Fruit fly (Drosophila melanogaster) whole organism, larva: ENCODE measurements around the gene sls.

Experiments
- noc ChIP-seq: fragments of 200-800 bp; sonication (Bioruptor generic); optimal IDR thresholded peaks from 3 replicates; lab custom pipeline; 2019; ENCODE audit warnings: missing biosample characterization, mild to moderate bottlenecking, missing genetic modification characterization, moderate library complexity

sls gene

dm6 chr3L:2136419-2136818, 21.0 kb upstream of the sls start:
- TF ChIP-seq noc (tag; lab: Kevin White, UChicago) = no peak

dm6 chr3L:2122333-2122732, 6.9 kb upstream of the sls start:
- no peak for TF ChIP-seq noc (tag; lab: Kevin White, UChicago)

DNA sequence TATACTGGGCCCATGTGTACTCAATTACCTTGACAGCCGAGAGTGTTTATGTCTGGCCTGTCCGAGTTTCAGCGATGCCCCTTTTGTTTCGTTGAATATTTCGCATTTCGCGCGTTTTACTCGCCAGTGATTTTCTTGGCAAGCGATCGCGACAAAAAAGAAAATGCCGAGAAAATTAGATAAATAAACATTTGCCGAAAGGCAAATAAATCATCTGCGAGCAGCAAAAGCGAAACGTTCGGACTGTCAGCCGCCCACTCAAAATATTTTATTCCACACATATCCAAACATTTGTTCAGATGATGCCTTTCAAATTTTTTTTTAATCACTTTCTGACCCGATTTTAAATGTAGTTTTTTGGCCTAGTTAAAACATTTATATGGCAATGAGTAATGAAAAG, 6.3 kb upstream of the sls start:
- TF ChIP-seq noc (tag; lab: Kevin White, UChicago) = no peak

DNA sequence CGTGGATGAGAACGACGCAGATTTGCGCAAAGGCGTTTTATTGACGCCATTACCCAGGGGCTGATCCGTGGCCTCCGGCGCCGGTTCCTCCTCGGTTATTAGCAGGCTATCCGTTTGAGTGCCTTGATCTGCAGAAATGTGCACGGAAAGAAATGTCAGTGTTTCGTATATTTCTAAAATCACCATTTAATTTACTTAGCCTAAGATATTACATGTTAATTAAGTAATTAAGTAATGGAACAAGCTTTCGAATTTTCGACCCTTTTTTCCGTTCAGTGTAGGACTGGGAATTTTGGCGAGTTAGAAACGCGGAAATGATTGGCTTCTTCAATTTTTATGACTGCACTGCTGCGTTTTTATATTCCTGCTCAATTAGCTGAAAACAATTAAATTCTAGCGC, 3.6 kb upstream of the sls start:
- no peak for TF ChIP-seq noc (tag; lab: Kevin White, UChicago)

- TF ChIP-seq noc (tag; lab: Kevin White, UChicago) = no peak
Measured at dm6 chr3L:2118054-2118453, 2.6 kb upstream of the sls start.

DNA sequence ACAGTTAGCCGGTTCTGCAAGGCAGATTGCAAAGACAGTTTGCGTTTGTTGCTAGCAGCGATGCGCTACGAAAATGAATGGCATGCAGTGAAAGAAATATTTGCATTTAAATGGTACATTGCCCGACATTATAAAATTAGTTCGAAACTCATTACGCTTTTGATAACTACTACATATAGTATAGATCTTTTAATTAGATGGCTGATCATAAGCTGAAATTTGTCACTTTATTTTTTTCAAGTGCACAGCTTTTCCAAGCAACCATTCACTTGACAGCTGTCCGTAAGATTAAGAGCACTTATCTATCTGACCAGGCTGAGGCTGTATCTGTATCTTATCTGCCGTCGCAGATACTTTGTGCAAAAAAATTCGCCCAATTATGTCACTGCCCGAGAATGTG, 1.6 kb upstream of the sls start:
- peak; percentile 32 for TF ChIP-seq noc (tag; lab: Kevin White, UChicago)

DNA sequence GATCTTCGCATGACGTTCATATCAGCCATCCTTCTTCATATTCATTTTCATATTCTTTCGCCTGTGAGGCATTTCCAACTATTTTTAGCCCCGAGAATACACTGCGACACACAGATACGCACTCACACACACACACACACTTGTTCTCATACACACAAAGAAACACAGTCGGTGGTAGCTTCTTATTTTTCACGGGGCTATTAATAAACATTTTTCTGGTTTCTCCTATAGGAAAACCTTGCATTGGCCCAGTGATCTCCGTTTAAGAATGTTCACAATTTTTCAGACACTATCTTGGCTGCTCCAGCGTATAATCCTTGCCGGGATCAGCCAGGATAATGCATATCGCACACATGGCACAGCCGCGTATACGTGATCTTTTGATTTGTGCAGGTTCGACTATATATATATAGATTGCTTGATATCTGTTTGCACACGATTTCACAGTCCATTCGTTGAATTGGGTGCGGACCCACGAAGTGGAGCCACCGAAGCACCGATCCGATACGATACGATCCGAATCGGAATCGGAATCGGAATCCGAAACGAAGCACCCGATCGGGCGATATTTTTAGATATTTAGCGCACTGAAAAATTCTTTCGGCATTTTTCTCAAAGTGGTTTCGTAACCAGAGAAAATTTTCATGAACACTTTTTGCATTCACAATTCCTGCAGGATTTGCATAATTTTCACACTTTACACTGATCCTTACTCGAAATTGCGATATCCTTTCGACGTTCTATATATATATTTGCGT, 545 bp downstream of the sls start:
- TF ChIP-seq noc (tag; lab: Kevin White, UChicago) = no peak

DNA sequence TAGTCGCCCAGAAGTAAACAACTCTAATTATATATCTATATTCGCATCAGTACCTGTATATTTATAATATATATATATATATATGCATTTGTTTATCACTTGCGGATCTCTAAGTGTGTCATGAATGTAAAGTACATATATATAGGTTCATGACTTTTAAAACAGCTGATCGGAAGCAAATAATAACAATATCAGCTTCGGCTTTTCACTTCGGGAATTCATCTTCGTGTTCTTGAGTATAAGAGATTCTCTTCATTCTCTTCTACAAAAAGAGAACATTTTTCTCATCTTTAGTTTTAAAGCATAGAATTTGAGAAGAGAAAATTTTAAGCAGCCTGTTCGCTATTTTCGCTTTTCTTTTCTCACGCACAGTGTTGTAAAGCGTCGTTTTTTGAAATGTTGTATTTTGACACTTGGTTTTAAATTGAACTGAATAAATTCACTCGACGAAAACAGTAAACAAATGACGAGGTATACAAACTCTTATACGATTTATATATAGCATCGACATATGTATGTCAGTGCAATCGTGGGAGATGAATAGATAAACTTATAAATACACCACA, 8.0 kb downstream of the sls start:
- no peak for TF ChIP-seq noc (tag; lab: Kevin White, UChicago)

- no peak for TF ChIP-seq noc (tag; lab: Kevin White, UChicago)
Measured at dm6 chr3L:2089751-2090510, 25.5 kb downstream of the sls start.

- TF ChIP-seq noc (tag; lab: Kevin White, UChicago) = no peak
Measured at dm6 chr3L:2038124-2038523, 77.3 kb downstream of the sls start, which contains the start of gene CG42355. CG42355 (minus strand) TSS chr3L:2038224.

dm6 chr3L:2026691-2027090, 88.7 kb downstream of the sls start, which contains the start of gene Grl62c:
Grl62c (plus strand) TSS chr3L:2026991.
- TF ChIP-seq noc (tag; lab: Kevin White, UChicago) = no peak

- no peak for TF ChIP-seq noc (tag; lab: Kevin White, UChicago)
Measured at dm6 chr3L:2023291-2023690, 92.1 kb downstream of the sls start, which contains the start of gene Grl62b. Grl62b (minus strand) TSS chr3L:2023391.

dm6 chr3L:2021858-2022257, 93.6 kb downstream of the sls start, which contains the start of gene Grl62a:
Grl62a (minus strand) TSS chr3L:2021958.
- TF ChIP-seq noc (tag; lab: Kevin White, UChicago) = no peak

DNA sequence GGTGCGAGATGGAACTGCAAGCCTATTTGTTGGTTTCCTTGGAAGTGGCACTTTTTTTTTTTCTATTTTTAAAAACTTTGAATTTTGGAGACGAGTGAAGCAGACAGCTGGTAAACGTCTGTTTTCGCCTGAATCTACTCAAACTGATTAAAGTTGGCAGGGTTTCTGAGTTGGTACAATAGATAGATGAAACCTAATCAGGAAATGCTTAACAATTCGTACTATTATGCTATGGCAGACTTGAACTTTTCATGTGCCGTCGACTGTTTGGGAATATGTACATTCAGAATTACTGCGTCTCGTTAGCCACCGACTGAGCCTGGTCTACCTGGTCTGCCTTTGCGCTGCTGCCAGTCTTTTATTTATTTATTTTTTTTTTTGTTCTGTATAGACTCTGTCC, 109.9 kb downstream of the sls start, which contains the start of gene CG42841:
Gene CG42841, minus strand, starts transcription at position 101 of the 400 bp plus-strand sequence.
- TF ChIP-seq noc (tag; lab: Kevin White, UChicago) = no peak

dm6 chr3L:2004732-2005131, 110.7 kb downstream of the sls start:
- TF ChIP-seq noc (tag; lab: Kevin White, UChicago) = no peak
